Worm (Caenorhabditis elegans) whole organism, midembryonic: ENCODE results near the gene srv-8.

Experiments used
- T22C8.4 ChIP-seq: fragments of 200-800 bp; sonication (Bioruptor generic); IDR thresholded peaks from 2 replicates; pipeline ENCODE4 v1.3.6; 2022; ENCODE audit warnings: missing genetic modification characterization, missing compliant biosample characterization
- cog-1 ChIP-seq: sonication (generic microtip); optimal IDR thresholded peaks from 2 replicates; lab custom pipeline; 2016; ENCODE audit warnings: missing genetic modification characterization, missing compliant biosample characterization
- flt-1 ChIP-seq: fragments of 200-800 bp; sonication (Bioruptor generic); IDR thresholded peaks from 2 replicates; pipeline ENCODE4 v1.3.6; 2022; ENCODE audit warnings: missing genetic modification characterization, missing compliant biosample characterization
- klf-2 ChIP-seq: fragments of 200-800 bp; sonication (Bioruptor generic); conservative IDR thresholded peaks from 2 replicates; pipeline ENCODE4 v1.3.6; 2022; ENCODE audit warnings: missing genetic modification reagents, missing genetic modification characterization, missing compliant biosample characterization
- med-1 ChIP-seq: sonication (generic microtip); optimal IDR thresholded peaks from 2 replicates; lab custom pipeline; 2017; ENCODE audit warnings: missing genetic modification characterization, mild to moderate bottlenecking, missing compliant biosample characterization, antibody characterized with exemption, missing genetic modification reagents; ENCODE audit not compliant: insufficient read depth
- ref-1 ChIP-seq: fragments of 200-800 bp; sonication (Bioruptor generic); conservative IDR thresholded peaks from 2 replicates; pipeline ENCODE4 v1.3.6; 2022; ENCODE audit warnings: missing genetic modification reagents, missing genetic modification characterization, missing compliant biosample characterization
- ztf-23 ChIP-seq: fragments of 200-800 bp; sonication (Bioruptor generic); IDR thresholded peaks from 2 replicates; pipeline ENCODE4 v1.3.6; 2022; ENCODE audit warnings: missing genetic modification reagents, missing genetic modification characterization, missing compliant biosample characterization
- ztf-29 ChIP-seq: fragments of 200-800 bp; sonication (Bioruptor generic); IDR thresholded peaks from 2 replicates; pipeline ENCODE4 v1.3.6; 2022; ENCODE audit warnings: missing genetic modification reagents, missing genetic modification characterization, missing compliant biosample characterization

DNA sequence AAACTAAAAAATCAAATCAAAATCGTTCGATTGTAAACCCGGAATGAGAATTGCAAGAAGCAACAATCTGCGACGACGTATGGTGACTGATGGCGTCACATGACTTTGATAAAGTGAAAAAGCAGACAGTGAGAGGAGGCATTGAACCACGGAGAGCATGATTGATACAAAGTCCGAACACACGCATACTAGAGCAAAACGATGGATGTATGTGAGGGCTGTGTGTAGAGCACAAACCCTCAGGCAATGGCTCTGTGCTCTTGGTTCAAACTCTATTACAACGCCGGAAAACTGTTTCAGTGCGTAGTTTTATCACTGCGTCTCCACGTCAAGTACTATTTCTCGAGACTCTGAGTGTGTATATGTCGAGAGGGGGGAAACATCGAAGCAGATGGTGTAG is 18.0 kb downstream of the srv-8 start:
- TF ChIP-seq T22C8.4 (GFP tag; lab: Robert Waterston, UW) (no peak), klf-2 (GFP tag; lab: Robert Waterston, UW) (no peak), cog-1 (tag; lab: Kevin White, UChicago) (no peak), flt-1 (GFP tag; lab: Robert Waterston, UW) (no peak), ztf-23 (no peak), ztf-29 (GFP tag; lab: Robert Waterston, UW) (no peak), med-1 (GFP tag; lab: Kevin White, UChicago) (no peak), ref-1 (no peak)
